Worm (Caenorhabditis elegans) whole organism, young adult: Measurements from ENCODE around the gene fbxa-192.

Experiments
- F33H1.4 ChIP-seq: fragments of 200-800 bp; sonication (Bioruptor generic); IDR thresholded peaks from 2 replicates; pipeline ENCODE4 v1.3.6; 2022; ENCODE audit warnings: missing genetic modification reagents, missing genetic modification characterization, missing compliant biosample characterization
- Y79H2A.3 ChIP-seq: fragments of 200-800 bp; sonication (Bioruptor generic); conservative IDR thresholded peaks from 2 replicates; pipeline ENCODE4 v1.3.6; 2022; ENCODE audit warnings: missing genetic modification reagents, missing genetic modification characterization, missing compliant biosample characterization
- die-1 ChIP-seq: sonication (generic microtip); optimal IDR thresholded peaks from 2 replicates; lab custom pipeline; 2016; ENCODE audit warnings: missing genotype, mild to moderate bottlenecking, missing genetic modification characterization, missing compliant biosample characterization
- hlh-26 ChIP-seq: fragments of 200-800 bp; sonication (Bioruptor generic); conservative IDR thresholded peaks from 2 replicates; pipeline ENCODE4 v1.3.6; 2022; ENCODE audit warnings: missing genetic modification reagents, missing genetic modification characterization, missing compliant biosample characterization
- lsy-27 ChIP-seq: sonication (generic microtip); optimal IDR thresholded peaks from 2 replicates; lab custom pipeline; 2017; ENCODE audit warnings: missing genetic modification characterization, mild to moderate bottlenecking, missing compliant biosample characterization, antibody characterized with exemption, missing genotype, borderline replicate concordance; ENCODE audit not compliant: insufficient read depth
- snpc-1.3 ChIP-seq: sonication (generic microtip); optimal IDR thresholded peaks from 2 replicates; lab custom pipeline; 2017; ENCODE audit warnings: missing genetic modification characterization, mild to moderate bottlenecking, missing compliant biosample characterization, antibody characterized with exemption, moderate library complexity, missing genotype, missing genetic modification reagents; ENCODE audit not compliant: insufficient read depth
- tbp1 ChIP-seq: fragments of 200-800 bp; sonication (Bioruptor generic); optimal IDR thresholded peaks from 2 replicates; lab custom pipeline; 2018; ENCODE audit warnings: mild to moderate bottlenecking, missing genetic modification characterization, missing compliant biosample characterization

DNA sequence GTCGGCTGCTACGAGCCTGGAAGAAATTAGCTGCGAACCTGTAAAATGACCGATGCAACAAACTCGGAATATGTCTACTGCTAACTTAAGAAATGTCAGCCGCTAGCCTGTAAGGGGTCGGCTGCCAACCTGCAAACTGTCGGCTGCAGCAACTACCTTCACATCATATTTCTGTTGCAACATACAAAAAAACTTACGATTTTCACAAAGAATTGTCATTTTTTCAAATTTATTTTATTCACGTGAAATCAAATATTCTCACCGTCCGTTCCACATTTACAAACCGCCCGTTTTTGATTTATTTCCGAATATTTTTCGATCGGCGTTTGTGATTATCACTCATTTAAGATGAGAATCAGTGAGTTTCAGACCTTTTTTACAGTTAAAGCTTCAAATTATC, 49.3 kb upstream of the fbxa-192 start, which contains the start of gene Y26G10.6:
- no peak for TF ChIP-seq snpc-1.3 (tag; lab: Kevin White, UChicago)
- TF ChIP-seq hlh-26 (GFP tag; lab: Robert Waterston, UW) = no peak
- no peak for TF ChIP-seq tbp1 (GFP tag; lab: Kevin White, UChicago)
- no peak for TF ChIP-seq F33H1.4
- no peak for TF ChIP-seq die-1 (tag; lab: Kevin White, UChicago)
- TF ChIP-seq Y79H2A.3 (GFP tag; lab: Robert Waterston, UW) = no peak
- no peak for TF ChIP-seq lsy-27 (tag; lab: Kevin White, UChicago)
